Fruit fly (Drosophila melanogaster): ENCODE data around the gene CG42376.

CG42376 gene

dm6 chrX:276065-276464, 21.4 kb downstream of the CG42376 start (continued):
- TF ChIP-seq lilli (GFP tag; optimal IDR thresholded peaks at IDR 0.05) (no peak), Meics (GFP tag; optimal IDR thresholded peaks at IDR 0.05) (peak; percentile 37), CG8290 (GFP tag; optimal IDR thresholded peaks at IDR 0.05) (peak; percentile 42), CG8290 (tag; optimal IDR thresholded peaks at IDR 0.05) (peak; percentile 49 to 63), stwl (tag; optimal IDR thresholded peaks at IDR 0.05) (peak; percentile 13), sim (GFP tag; IDR thresholded peaks at IDR 0.05) (0 out of 2 replicates have a peak, but pooled peaks have one; percentile 41), CG12659 (GFP tag; optimal IDR thresholded peaks at IDR 0.05) (peak; percentile 5), z (GFP tag; IDR thresholded peaks at IDR 0.05) (peak; percentile 84), CG12219 (GFP tag; optimal IDR thresholded peaks at IDR 0.05) (no peak), CG6689 (GFP tag; IDR thresholded peaks at IDR 0.05) (0 out of 2 replicates have a peak, but pooled peaks have one; percentile 11), CG17568 (GFP tag; optimal IDR thresholded peaks at IDR 0.05) (peak; percentile 12), CG17328 (GFP tag; IDR thresholded peaks at IDR 0.05) (0 out of 2 replicates have a peak, but pooled peaks have one; percentile 14), CG8924 (tag; optimal IDR thresholded peaks at IDR 0.05) (peak; percentile 4), cwo (GFP tag; optimal IDR thresholded peaks at IDR 0.05) (no peak), CG33557 (GFP tag; optimal IDR thresholded peaks at IDR 0.05) (peak; percentile 5), CG1832 (GFP tag; optimal IDR thresholded peaks at IDR 0.05) (peak; percentile 87), CG15514 (GFP tag; optimal IDR thresholded peaks at IDR 0.05) (peak; percentile 8), btn (GFP tag; optimal IDR thresholded peaks at IDR 0.05) (no peak), CG6175 (GFP tag; IDR thresholded peaks at IDR 0.05) (no peak), so (GFP tag; IDR thresholded peaks at IDR 0.05) (0 out of 3 replicates have a peak, but pooled peaks have one; percentile 31), kah (GFP tag; optimal IDR thresholded peaks at IDR 0.05) (peak; percentile 7), insv (GFP tag; optimal IDR thresholded peaks at IDR 0.05) (peak in 1 of 2 experiments; percentile 11), Jarid2 (GFP tag; optimal IDR thresholded peaks at IDR 0.05) (peak; percentile 18), tio (GFP tag; optimal IDR thresholded peaks at IDR 0.05) (no peak), Ets65A (GFP tag) (no peak), HLHmδ (GFP tag; optimal IDR thresholded peaks at IDR 0.05) (peak; percentile 11), CG8281 (tag; optimal IDR thresholded peaks at IDR 0.05) (peak; percentile 57), CG7372 (GFP tag; IDR thresholded peaks at IDR 0.05) (no peak), sob (GFP tag; IDR thresholded peaks at IDR 0.05) (0 out of 2 replicates have a peak, but pooled peaks have one; percentile 38), CG2120 (GFP tag; optimal IDR thresholded peaks at IDR 0.05) (peak; percentile 5), sug (tag; optimal IDR thresholded peaks at IDR 0.05) (peak; percentile 50), CG9727 (GFP tag; optimal IDR thresholded peaks at IDR 0.05) (no peak), Bgb (GFP tag; IDR thresholded peaks at IDR 0.05; ENCODE audit: partially characterized antibody) (peak; percentile 19; the same call in 1 of the 2 replicates), Fer3 (tag; optimal IDR thresholded peaks at IDR 0.05) (no peak), Hmx (GFP tag; optimal IDR thresholded peaks at IDR 0.05) (no peak), Trl (optimal IDR thresholded peaks at IDR 0.05) (peak; percentile 56 to 60), Trl (GFP tag; optimal IDR thresholded peaks at IDR 0.05) (no peak), vfl (GFP tag; optimal IDR thresholded peaks at IDR 0.05) (no peak), wek (GFP tag; optimal IDR thresholded peaks at IDR 0.05) (peak; percentile 22), Hmr (GFP tag; optimal IDR thresholded peaks at IDR 0.05) (peak; percentile 22), zfh1 (GFP tag; IDR thresholded peaks at IDR 0.05) (peak; percentile 31; the same call in 1 of the 3 replicates), Xrp1 (GFP tag; IDR thresholded peaks at IDR 0.05) (peak; percentile 49), vvl (GFP tag; IDR thresholded peaks at IDR 0.05) (0 out of 2 replicates have a peak, but pooled peaks have one; percentile 16)

Measured in whole organism, embryonic.